Fruit fly (Drosophila melanogaster) whole organism, wandering third instar larva: ENCODE measurements around the gene CG13137.

Experiments
- CG9705 ChIP-seq: fragments of 200-800 bp; sonication (Bioruptor generic); optimal IDR thresholded peaks from 2 replicates; lab custom pipeline; 2018; ENCODE audit warnings: missing biosample characterization, mild to moderate bottlenecking, missing genetic modification characterization
- Hr78 ChIP-seq: fragments of >200 bp; optimal IDR thresholded peaks from 2 replicates; lab custom pipeline; 2017; ENCODE audit warnings: missing biosample characterization, missing genetic modification characterization
- Mio ChIP-seq: sonication (Bioruptor generic); optimal IDR thresholded peaks from 2 replicates; lab custom pipeline; 2016; ENCODE audit warnings: missing biosample characterization, missing genetic modification characterization
- foxo ChIP-seq, 2 experiments: fragments of 200-800 bp; sonication (Bioruptor generic); optimal IDR thresholded peaks; 2 replicates in 1 of 2; 3 replicates in 1 of 2; lab custom pipeline; 2016 to 2017; ENCODE audit warnings: missing biosample characterization in 2 of 2, missing genetic modification characterization in 2 of 2
- pan ChIP-seq: fragments of >200 bp; optimal IDR thresholded peaks from 2 replicates; lab custom pipeline; 2017

dm6 chr2L:10191396-10191795, 18.9 kb downstream of the CG13137 start, which contains the start of gene Fum4:
- no peak for TF ChIP-seq CG9705 (GFP tag; lab: Kevin White, UChicago)
- no peak for TF ChIP-seq Hr78 (GFP tag; lab: Kevin White, UChicago)
- no peak for TF ChIP-seq pan (lab: Kevin White, UChicago)
- no peak for TF ChIP-seq foxo (GFP tag; optimal IDR thresholded peaks at IDR 0.05; lab: Kevin White, UChicago)
- no peak for TF ChIP-seq Mio (GFP tag; lab: Kevin White, UChicago)
